Worm (Caenorhabditis elegans) whole organism, L3 larva: ENCODE results near the gene cls-3.

Experiments
- aly-2 ChIP-seq: fragments of 150-350 bp; optimal IDR thresholded peaks from 2 replicates; lab custom pipeline; 2014; ENCODE audit warnings: missing biosample characterization, missing genetic modification characterization
- elt-3 ChIP-seq, 3 experiments: fragments of 150-350 bp in 1 of 3; sonication (generic microtip) in 2 of 3; optimal IDR thresholded peaks; 2 replicates in 2 of 3; 4 replicates in 1 of 3; lab custom pipeline; 2014 to 2017; ENCODE audit warnings: missing biosample characterization in 3 of 3, missing genetic modification characterization in 3 of 3
- jun-1 ChIP-seq: fragments of 150-350 bp; optimal IDR thresholded peaks from 2 replicates; lab custom pipeline; 2014; ENCODE audit warnings: missing biosample characterization, missing genetic modification reagents, missing genetic modification characterization
- lin-39 ChIP-seq: fragments of 150-350 bp; optimal IDR thresholded peaks from 2 replicates; lab custom pipeline; 2018; ENCODE audit warnings: missing biosample characterization, missing genetic modification reagents, missing genetic modification characterization
- mdl-1 ChIP-seq: fragments of 150-350 bp; optimal IDR thresholded peaks from 2 replicates; lab custom pipeline; 2014; ENCODE audit warnings: missing biosample characterization, missing genetic modification characterization
- nhr-11 ChIP-seq: fragments of 150-350 bp; optimal IDR thresholded peaks from 2 replicates; lab custom pipeline; 2014; ENCODE audit warnings: missing biosample characterization, missing genetic modification characterization
- nhr-237 ChIP-seq: fragments of 150-350 bp; optimal IDR thresholded peaks from 2 replicates; lab custom pipeline; 2014; ENCODE audit warnings: missing biosample characterization, missing genetic modification characterization
- nhr-76 ChIP-seq: fragments of 150-350 bp; sonication (generic microtip); optimal IDR thresholded peaks from 5 replicates; lab custom pipeline; 2014; ENCODE audit warnings: missing biosample characterization, missing genetic modification characterization
- nhr-77 ChIP-seq: fragments of 150-350 bp; optimal IDR thresholded peaks from 2 replicates; lab custom pipeline; 2014; ENCODE audit warnings: missing biosample characterization, missing genetic modification characterization
- skn-1 ChIP-seq: fragments of 150-350 bp; optimal IDR thresholded peaks from 2 replicates; lab custom pipeline; 2014; ENCODE audit warnings: missing biosample characterization, missing genetic modification characterization
- unc-62 ChIP-seq: fragments of 150-350 bp; sonication (generic microtip); optimal IDR thresholded peaks from 4 replicates; lab custom pipeline; 2014; ENCODE audit warnings: missing biosample characterization, missing genetic modification reagents, missing genetic modification characterization
- ztf-11 ChIP-seq: fragments of 150-350 bp; optimal IDR thresholded peaks from 2 replicates; lab custom pipeline; 2014; ENCODE audit warnings: missing biosample characterization, missing genetic modification characterization

ce11 chrIII:9228190-9228589 lies 37.3 kb upstream of the cls-3 start:
- no peak for TF ChIP-seq nhr-11 (tag; lab: Kevin White, UChicago)
- no peak for TF ChIP-seq ztf-11 (tag; lab: Kevin White, UChicago)
- TF ChIP-seq elt-3 (tag; optimal IDR thresholded peaks at IDR 0.05; lab: Kevin White, UChicago) = no peak
- no peak for TF ChIP-seq mdl-1 (tag; lab: Kevin White, UChicago)
- no peak for TF ChIP-seq nhr-76 (tag; lab: Kevin White, UChicago)
- TF ChIP-seq jun-1 (tag; lab: Kevin White, UChicago) = no peak
- no peak for TF ChIP-seq nhr-237 (tag; lab: Kevin White, UChicago)
- no peak for TF ChIP-seq aly-2 (tag; lab: Kevin White, UChicago)
- TF ChIP-seq unc-62 (GFP tag; lab: Kevin White, UChicago) = no peak
- peak; percentile 5 for TF ChIP-seq lin-39 (tag; lab: Kevin White, UChicago)
- TF ChIP-seq nhr-77 (tag; lab: Kevin White, UChicago) = no peak
- no peak for TF ChIP-seq skn-1 (tag; lab: Kevin White, UChicago)
